Worm (Caenorhabditis elegans): ENCODE results near the gene ntp-1.
A peak's percentile ranks its signal among the peaks of the same experiment; 100 is the strongest.

Gene ntp-1

DNA sequence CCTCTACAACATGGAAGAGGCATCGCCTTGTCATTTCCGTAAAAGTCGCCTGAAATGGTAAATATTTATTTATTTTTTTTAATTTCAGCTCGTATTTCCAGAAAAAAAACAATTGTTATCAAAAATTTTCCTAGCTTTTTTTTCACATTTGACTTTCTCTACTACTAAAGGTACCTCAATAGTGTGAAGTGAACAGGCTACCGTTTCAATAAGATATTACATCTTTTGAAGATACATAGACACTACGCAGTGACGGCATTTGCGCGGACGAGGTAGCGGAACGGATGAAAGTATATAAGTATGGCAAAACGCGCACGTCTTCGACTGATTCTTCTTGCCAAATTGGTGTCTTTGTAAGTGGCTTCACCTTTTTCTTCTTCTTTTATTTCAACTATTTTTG, 41.5 kb downstream of the ntp-1 start, which contains the start of gene col-14:
Gene col-14, plus strand, starts transcription at position 301 of the 400 bp plus-strand sequence.
- TF ChIP-seq lin-13 (GFP tag; optimal IDR thresholded peaks at IDR 0.05) (no peak), zag-1 (tag; optimal IDR thresholded peaks at IDR 0.05) (no peak), xbp-1 (tag; optimal IDR thresholded peaks at IDR 0.05) (no peak), grh-1 (GFP tag; IDR thresholded peaks at IDR 0.05) (no peak), mdl-1 (tag; optimal IDR thresholded peaks at IDR 0.05) (no peak), swsn-7 (tag; optimal IDR thresholded peaks at IDR 0.05) (no peak), efl-1 (optimal IDR thresholded peaks at IDR 0.05) (no peak), efl-1 (GFP tag; optimal IDR thresholded peaks at IDR 0.05 in 1 of 2) (peak in 1 of 2 experiments; percentile 14)

DNA sequence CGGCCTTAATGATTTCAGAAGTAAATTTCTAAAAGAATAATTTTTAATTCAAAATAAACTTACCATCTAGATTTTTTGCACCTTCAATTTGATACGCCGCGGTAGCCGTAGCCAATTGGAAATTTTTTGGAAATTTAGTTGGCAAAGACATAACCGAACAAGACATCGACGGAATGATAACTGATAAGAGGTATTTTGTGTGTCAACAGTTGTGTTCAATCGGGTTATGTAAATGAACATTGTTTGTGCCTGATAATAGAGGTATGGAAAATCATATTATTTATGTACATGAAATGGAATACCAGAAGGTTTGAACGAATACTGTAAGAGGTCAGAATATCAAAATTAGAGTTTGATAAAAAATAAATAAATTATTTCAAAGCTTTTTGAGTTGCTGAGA, 46.8 kb downstream of the ntp-1 start, which contains the start of gene klo-1:
Gene klo-1, minus strand, starts transcription at position 388 of the 400 bp plus-strand sequence.
- TF ChIP-seq lin-14 (GFP tag; optimal IDR thresholded peaks at IDR 0.05) (no peak), elt-2 (tag; optimal IDR thresholded peaks at IDR 0.05) (peak; percentile 49)

DNA sequence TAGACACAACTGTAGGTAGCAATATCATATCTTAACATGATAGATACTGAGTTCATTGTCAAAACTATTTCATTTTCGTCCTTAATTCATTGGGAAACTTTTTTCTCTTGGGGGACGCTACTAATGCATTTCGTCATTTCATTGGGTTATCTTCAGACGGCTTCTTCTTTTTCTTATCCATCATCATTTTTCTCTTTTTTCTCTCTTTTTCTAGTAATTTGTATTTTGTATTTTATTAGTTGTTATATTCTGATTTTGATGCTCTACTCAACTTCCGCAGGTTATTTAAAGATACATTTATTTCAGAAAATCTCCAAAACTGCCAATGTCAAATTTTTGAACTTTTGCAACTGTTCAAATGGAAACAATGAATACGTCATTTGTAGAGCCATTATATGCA, 51.1 kb downstream of the ntp-1 start, which contains the start of gene npr-35:
Gene npr-35, plus strand, starts transcription at position 301 of the 400 bp plus-strand sequence.
- TF ChIP-seq rnt-1 (tag; optimal IDR thresholded peaks at IDR 0.05) (no peak), aha-1 (tag; optimal IDR thresholded peaks at IDR 0.05) (no peak), unc-86 (tag; optimal IDR thresholded peaks at IDR 0.05) (no peak), lin-15B (tag; optimal IDR thresholded peaks at IDR 0.05) (no peak), fkh-10 (GFP tag; optimal IDR thresholded peaks at IDR 0.05) (no peak), mep-1 (tag; optimal IDR thresholded peaks at IDR 0.05) (no peak), nhr-19 (GFP tag; conservative IDR thresholded peaks at IDR 0.05) (no peak), lir-3 (tag; optimal IDR thresholded peaks at IDR 0.05; ENCODE audit: poor library complexity) (no peak), elt-3 (tag; optimal IDR thresholded peaks at IDR 0.05) (no peak), F16B12.6 (tag; optimal IDR thresholded peaks at IDR 0.05) (no peak), zag-1 (tag; optimal IDR thresholded peaks at IDR 0.05) (no peak), dsc-1 (tag; optimal IDR thresholded peaks at IDR 0.05) (no peak), C16A3.4 (tag; optimal IDR thresholded peaks at IDR 0.05) (no peak), mdl-1 (tag; optimal IDR thresholded peaks at IDR 0.05) (no peak), xbp-1 (tag; optimal IDR thresholded peaks at IDR 0.05) (no peak), lsy-2 (tag; optimal IDR thresholded peaks at IDR 0.05) (no peak), efl-3 (GFP tag; optimal IDR thresholded peaks at IDR 0.05) (no peak), hlh-4 (tag; optimal IDR thresholded peaks at IDR 0.05) (no peak)
